Fruit fly (Drosophila melanogaster): ENCODE data around the gene mRRF2.

mRRF2 gene

DNA sequence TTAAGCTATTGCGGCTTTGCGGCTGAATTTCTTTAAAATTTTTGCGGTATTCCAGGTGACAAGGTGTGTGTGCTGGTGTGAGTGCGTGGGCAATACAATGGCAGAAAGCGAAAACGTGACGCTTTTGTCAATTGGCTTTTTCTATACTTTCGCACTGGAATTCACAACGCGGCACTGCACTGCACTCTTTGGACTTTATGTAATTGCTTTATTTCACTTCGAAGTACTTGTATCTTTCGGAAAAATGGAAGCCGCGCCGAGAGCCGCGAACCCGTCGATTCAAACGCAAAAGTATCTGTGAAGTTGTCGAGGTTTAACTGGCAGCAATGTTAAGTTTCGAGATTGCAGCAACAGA, 12.8 kb downstream of the mRRF2 start:
- TF ChIP-seq rn (GFP tag; IDR thresholded peaks at IDR 0.05) (no peak), CG9948 (tag; optimal IDR thresholded peaks at IDR 0.05) (no peak), CG17806 (tag; optimal IDR thresholded peaks at IDR 0.05) (no peak), CG4496 (GFP tag; IDR thresholded peaks at IDR 0.05) (peak; percentile 5; the same call in 1 of the 3 replicates), D1 (tag; optimal IDR thresholded peaks at IDR 0.05) (no peak), EcR (GFP tag; optimal IDR thresholded peaks at IDR 0.05) (no peak)

dm6 chr3R:22626842-22627392, 13.4 kb downstream of the mRRF2 start:
- peak; percentile 74 for TF ChIP-seq CG17806 (tag; optimal IDR thresholded peaks at IDR 0.05)
- TF ChIP-seq Snoo (tag; optimal IDR thresholded peaks at IDR 0.05), result peak; percentile 33
- TF ChIP-seq CG12605 (GFP tag; IDR thresholded peaks at IDR 0.05), result peak; percentile 98
- TF ChIP-seq CG9948 (tag; optimal IDR thresholded peaks at IDR 0.05), result peak; percentile 76
- TF ChIP-seq gl (tag; optimal IDR thresholded peaks at IDR 0.05), result peak; percentile 99
- peak; percentile 93 for TF ChIP-seq CG13204 (GFP tag; optimal IDR thresholded peaks at IDR 0.05)
- peak; percentile 85 for TF ChIP-seq Pif1A (GFP tag; optimal IDR thresholded peaks at IDR 0.05)
- TF ChIP-seq CG32121 (GFP tag; IDR thresholded peaks at IDR 0.05), result peak; percentile 87
- peak; percentile 80 for TF ChIP-seq CG15710 (tag; optimal IDR thresholded peaks at IDR 0.05)
- peak; percentile 90 for TF ChIP-seq fd96Ca (GFP tag; IDR thresholded peaks at IDR 0.05)
- TF ChIP-seq CG10348 (GFP tag; IDR thresholded peaks at IDR 0.05), result no peak
- TF ChIP-seq CG4496 (GFP tag; IDR thresholded peaks at IDR 0.05), result peak; percentile 94
- TF ChIP-seq CG34367 (tag; optimal IDR thresholded peaks at IDR 0.05), result peak; percentile 92
- TF ChIP-seq D1 (tag; optimal IDR thresholded peaks at IDR 0.05), result peak; percentile 66
- TF ChIP-seq CG8301 (tag; optimal IDR thresholded peaks at IDR 0.05), result peak; percentile 86
- TF ChIP-seq CG14655 (GFP tag; optimal IDR thresholded peaks at IDR 0.05), result peak; percentile 89
- TF ChIP-seq Pif1B (GFP tag; optimal IDR thresholded peaks at IDR 0.05), result peak; percentile 81
- peak; percentile 97 for TF ChIP-seq EcR (GFP tag; optimal IDR thresholded peaks at IDR 0.05)
- TF ChIP-seq CG8159 (tag; optimal IDR thresholded peaks at IDR 0.05), result peak; percentile 79
- TF ChIP-seq Ets98B (GFP tag; IDR thresholded peaks at IDR 0.05), result peak; percentile 93
- peak; percentile 64; the same call in 1 of the 2 replicates for TF ChIP-seq rn (GFP tag; IDR thresholded peaks at IDR 0.05)

DNA sequence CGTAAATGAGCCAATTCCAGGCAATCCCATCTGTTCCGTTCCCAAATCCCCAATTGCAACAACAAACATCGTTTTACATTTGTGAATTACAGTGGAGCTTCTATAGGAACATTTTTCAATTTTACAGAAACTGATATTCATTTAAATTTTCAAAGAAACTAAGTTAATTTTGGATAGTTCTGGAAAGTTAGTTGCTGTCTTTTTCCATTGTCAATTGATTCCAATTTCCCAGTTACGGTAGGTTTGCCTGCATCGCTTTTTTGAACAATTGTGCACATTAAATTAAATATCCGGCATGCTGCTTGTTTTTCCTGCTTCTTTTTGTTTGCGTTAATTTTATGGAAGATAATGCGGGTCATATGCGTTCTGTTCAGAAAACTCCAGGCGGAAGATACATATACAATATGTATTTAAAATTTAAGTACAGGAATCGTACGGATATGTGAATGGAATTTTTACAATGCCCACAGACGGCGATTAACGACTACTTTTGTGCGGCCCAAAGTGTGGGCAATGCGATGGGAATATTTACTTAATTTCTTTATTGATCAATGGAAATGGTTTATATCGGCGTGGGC, 14.5 kb downstream of the mRRF2 start:
- TF ChIP-seq Ets98B (GFP tag; IDR thresholded peaks at IDR 0.05) (no peak), Pif1A (GFP tag; optimal IDR thresholded peaks at IDR 0.05) (peak; percentile 27), CG4496 (GFP tag; IDR thresholded peaks at IDR 0.05) (peak; percentile 13; the same call in 1 of the 3 replicates), CG15710 (tag; optimal IDR thresholded peaks at IDR 0.05) (peak; percentile 39), Snoo (tag; optimal IDR thresholded peaks at IDR 0.05) (peak; percentile 72), CG34367 (tag; optimal IDR thresholded peaks at IDR 0.05) (no peak), CG8159 (tag; optimal IDR thresholded peaks at IDR 0.05) (peak; percentile 7)

DNA sequence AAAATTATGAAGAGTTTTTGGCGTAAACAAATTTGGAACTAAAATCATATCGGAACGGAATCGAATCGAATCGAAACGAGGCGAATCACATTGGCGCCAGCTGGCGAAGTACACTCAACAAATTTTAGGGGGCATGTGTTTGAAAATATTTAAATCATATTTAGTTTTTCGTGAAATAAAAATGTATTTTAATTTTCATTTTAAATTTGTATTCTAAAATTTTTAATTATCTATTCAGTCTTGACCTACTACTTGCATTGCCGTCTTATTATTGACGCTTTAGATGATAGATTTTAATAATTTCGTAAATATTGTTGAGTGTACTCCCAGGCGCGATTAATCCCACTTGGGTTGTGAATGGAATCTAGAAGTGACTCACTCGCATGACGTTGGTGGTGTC, 15.7 kb downstream of the mRRF2 start:
- TF ChIP-seq rn (GFP tag; IDR thresholded peaks at IDR 0.05) (no peak), CG4496 (GFP tag; IDR thresholded peaks at IDR 0.05) (no peak), Pif1B (GFP tag; optimal IDR thresholded peaks at IDR 0.05) (no peak), Pif1A (GFP tag; optimal IDR thresholded peaks at IDR 0.05) (no peak), CG10348 (GFP tag; IDR thresholded peaks at IDR 0.05) (no peak), CG32121 (GFP tag; IDR thresholded peaks at IDR 0.05) (no peak), CG13204 (GFP tag; optimal IDR thresholded peaks at IDR 0.05) (no peak), CG8159 (tag; optimal IDR thresholded peaks at IDR 0.05) (no peak), D1 (tag; optimal IDR thresholded peaks at IDR 0.05) (no peak), CG15710 (tag; optimal IDR thresholded peaks at IDR 0.05) (no peak), CG17806 (tag; optimal IDR thresholded peaks at IDR 0.05) (no peak), CG12605 (GFP tag; IDR thresholded peaks at IDR 0.05) (no peak), EcR (GFP tag; optimal IDR thresholded peaks at IDR 0.05) (no peak)

- TF ChIP-seq D1 (tag; optimal IDR thresholded peaks at IDR 0.05) (no peak), CG8159 (tag; optimal IDR thresholded peaks at IDR 0.05) (no peak), Ets98B (GFP tag; IDR thresholded peaks at IDR 0.05) (no peak), CG13204 (GFP tag; optimal IDR thresholded peaks at IDR 0.05) (no peak), CG15710 (tag; optimal IDR thresholded peaks at IDR 0.05) (no peak), CG4496 (GFP tag; IDR thresholded peaks at IDR 0.05) (no peak), gl (tag; optimal IDR thresholded peaks at IDR 0.05) (no peak), CG14655 (GFP tag; optimal IDR thresholded peaks at IDR 0.05) (no peak)
Measured at dm6 chr3R:22631156-22631555, 17.7 kb downstream of the mRRF2 start.

dm6 chr3R:22632181-22632580, 18.7 kb downstream of the mRRF2 start:
- no peak for TF ChIP-seq CG12605 (GFP tag; IDR thresholded peaks at IDR 0.05)
- TF ChIP-seq CG15710 (tag; optimal IDR thresholded peaks at IDR 0.05), result no peak
- TF ChIP-seq D1 (tag; optimal IDR thresholded peaks at IDR 0.05), result no peak
- TF ChIP-seq CG32121 (GFP tag; IDR thresholded peaks at IDR 0.05), result no peak
- no peak for TF ChIP-seq CG13204 (GFP tag; optimal IDR thresholded peaks at IDR 0.05)
- TF ChIP-seq CG4496 (GFP tag; IDR thresholded peaks at IDR 0.05), result no peak
- no peak for TF ChIP-seq CG14655 (GFP tag; optimal IDR thresholded peaks at IDR 0.05)
- no peak for TF ChIP-seq Pif1A (GFP tag; optimal IDR thresholded peaks at IDR 0.05)
- no peak for TF ChIP-seq CG8301 (tag; optimal IDR thresholded peaks at IDR 0.05)

All from whole organism, pupa.